Fruit fly (Drosophila melanogaster) whole organism, adult: ENCODE measurements around the gene CG32572.
A peak's percentile ranks its signal among the peaks of the same experiment; 100 is the strongest.

Experiments
- CG11617 ChIP-seq: fragments of 200-800 bp; sonication (Bioruptor generic); optimal IDR thresholded peaks from 2 replicates; lab custom pipeline; 2017; ENCODE audit warnings: mild to moderate bottlenecking, missing biosample characterization, missing genetic modification reagents, missing genetic modification characterization
- CG12768 ChIP-seq: fragments of 200-800 bp; sonication (Bioruptor generic); optimal IDR thresholded peaks from 2 replicates; lab custom pipeline; 2017; ENCODE audit warnings: missing biosample characterization, missing genetic modification characterization, mild to moderate bottlenecking, moderate library complexity, missing genetic modification reagents
- CG14711 ChIP-seq: fragments of 200-800 bp; sonication (Bioruptor generic); optimal IDR thresholded peaks from 2 replicates; lab custom pipeline; 2018; ENCODE audit warnings: missing biosample characterization, mild to moderate bottlenecking, missing genetic modification characterization, moderate library complexity
- CG1620 ChIP-seq: fragments of 200-800 bp; sonication (Bioruptor generic); optimal IDR thresholded peaks from 2 replicates; lab custom pipeline; 2016; ENCODE audit warnings: missing biosample characterization, missing genetic modification characterization
- CG33017 ChIP-seq: fragments of 200-800 bp; sonication (Bioruptor generic); optimal IDR thresholded peaks from 2 replicates; lab custom pipeline; 2018; ENCODE audit warnings: missing biosample characterization, mild to moderate bottlenecking, missing genetic modification characterization, moderate library complexity
- CG5204 ChIP-seq: fragments of 200-800 bp; sonication (Bioruptor generic); optimal IDR thresholded peaks from 2 replicates; lab custom pipeline; 2016; ENCODE audit warnings: missing biosample characterization, missing genetic modification characterization
- CG7045 ChIP-seq: fragments of 200-800 bp; sonication (Bioruptor generic); optimal IDR thresholded peaks from 2 replicates; lab custom pipeline; 2017; ENCODE audit warnings: missing biosample characterization, mild to moderate bottlenecking, missing genetic modification characterization
- CG7101 ChIP-seq: fragments of 200-800 bp; sonication (Bioruptor generic); optimal IDR thresholded peaks from 2 replicates; lab custom pipeline; 2018; ENCODE audit warnings: missing biosample characterization, mild to moderate bottlenecking, missing genetic modification characterization, moderate library complexity
- Clk ChIP-seq: fragments of 200-800 bp; sonication (Bioruptor generic); optimal IDR thresholded peaks from 2 replicates; lab custom pipeline; 2017; ENCODE audit warnings: missing biosample characterization, missing genetic modification characterization
- Crg-1 ChIP-seq: fragments of 200-800 bp; sonication (Bioruptor generic); optimal IDR thresholded peaks from 2 replicates; lab custom pipeline; 2016; ENCODE audit warnings: missing biosample characterization, missing genetic modification characterization
- Hr96 ChIP-seq: fragments of 200-800 bp; sonication (Bioruptor generic); optimal IDR thresholded peaks from 2 replicates; lab custom pipeline; 2016; ENCODE audit warnings: missing biosample characterization, missing genetic modification characterization
- Mnt ChIP-seq: fragments of 200-800 bp; sonication (Bioruptor generic); optimal IDR thresholded peaks from 2 replicates; lab custom pipeline; 2016; ENCODE audit warnings: missing biosample characterization, mild to moderate bottlenecking, missing genetic modification characterization
- bab1 ChIP-seq: fragments of 200-800 bp; sonication (Bioruptor generic); optimal IDR thresholded peaks from 3 replicates; lab custom pipeline; 2019; ENCODE audit warnings: missing biosample characterization, mild to moderate bottlenecking, missing genetic modification characterization, moderate library complexity
- cic ChIP-seq: fragments of 200-800 bp; sonication (Bioruptor generic); optimal IDR thresholded peaks from 2 replicates; lab custom pipeline; 2017; ENCODE audit warnings: missing biosample characterization, mild to moderate bottlenecking, missing genetic modification characterization, moderate library complexity
- cnc ChIP-seq, 2 experiments: fragments of >200 bp; optimal IDR thresholded peaks; 2 replicates each; lab custom pipeline; 2017
- kay ChIP-seq: fragments of 200-800 bp; sonication (Bioruptor generic); peaks from one replicate; lab custom pipeline; 2016; ENCODE audit warnings: missing biosample characterization, missing genetic modification characterization, borderline replicate concordance
- ovo ChIP-seq: fragments of 200-800 bp; sonication (Bioruptor generic); optimal IDR thresholded peaks from 2 replicates; lab custom pipeline; 2016; ENCODE audit warnings: missing biosample characterization, missing genetic modification characterization
- pad ChIP-seq: fragments of 200-800 bp; sonication (Bioruptor generic); optimal IDR thresholded peaks from 3 replicates; lab custom pipeline; 2017; ENCODE audit warnings: missing biosample characterization, missing genetic modification characterization, mild to moderate bottlenecking, moderate library complexity, missing genetic modification reagents
- tj ChIP-seq: fragments of 200-800 bp; sonication (Bioruptor generic); optimal IDR thresholded peaks from 3 replicates; lab custom pipeline; 2017; ENCODE audit warnings: missing biosample characterization, mild to moderate bottlenecking, missing genetic modification characterization, moderate library complexity
- toe ChIP-seq: fragments of 200-800 bp; sonication (Bioruptor generic); optimal IDR thresholded peaks from 2 replicates; lab custom pipeline; 2016; ENCODE audit warnings: missing biosample characterization, missing genetic modification characterization

CG32572 gene

DNA sequence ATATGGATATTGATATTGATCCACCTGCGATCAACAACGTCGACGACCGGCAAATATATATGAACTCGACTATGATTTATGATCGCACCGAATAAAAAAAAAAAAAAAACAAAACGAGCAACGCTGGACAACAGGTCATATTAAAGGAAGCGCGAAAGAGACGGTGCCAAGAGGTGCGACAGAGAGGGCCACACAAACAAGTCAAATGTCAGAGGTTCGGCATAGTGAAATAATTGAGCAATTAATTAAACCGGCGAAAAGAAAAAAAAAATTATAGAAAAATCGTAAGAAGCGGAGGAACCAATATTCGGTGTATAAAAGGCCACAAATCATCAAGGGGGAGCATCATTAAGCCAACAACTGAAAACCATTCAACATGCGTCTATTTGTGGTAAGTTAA, 21.6 kb downstream of the CG32572 start, which contains the start of gene Twdlalpha:
Gene Twdlalpha (plus strand): TSS at position 301 of the 400 bp plus-strand sequence.
- TF ChIP-seq Hr96 (GFP tag; lab: Kevin White, UChicago): no peak
- TF ChIP-seq bab1 (GFP tag; lab: Kevin White, UChicago): no peak
- TF ChIP-seq Crg-1: no peak
- TF ChIP-seq cic (GFP tag; lab: Kevin White, UChicago): no peak
- TF ChIP-seq tj (GFP tag; lab: Kevin White, UChicago): no peak
- TF ChIP-seq CG5204 (GFP tag; lab: Kevin White, UChicago): no peak
- TF ChIP-seq cnc (optimal IDR thresholded peaks at IDR 0.05; lab: Kevin White, UChicago): no peak
- no peak for TF ChIP-seq Clk (GFP tag; lab: Kevin White, UChicago)
- TF ChIP-seq kay: no peak
- TF ChIP-seq CG1620 (GFP tag; lab: Kevin White, UChicago): no peak
- no peak for TF ChIP-seq toe
- no peak for TF ChIP-seq ovo (GFP tag; lab: Kevin White, UChicago)
- TF ChIP-seq Mnt (GFP tag; lab: Kevin White, UChicago): no peak
- TF ChIP-seq CG7045 (GFP tag; lab: Kevin White, UChicago): no peak

dm6 chrX:16744345-16744744, 23.4 kb downstream of the CG32572 start:
- TF ChIP-seq cnc (optimal IDR thresholded peaks at IDR 0.05; lab: Kevin White, UChicago) (no peak), CG5204 (GFP tag; lab: Kevin White, UChicago) (no peak), toe (no peak), ovo (GFP tag; lab: Kevin White, UChicago) (no peak), CG7045 (GFP tag; lab: Kevin White, UChicago) (no peak), Hr96 (GFP tag; lab: Kevin White, UChicago) (no peak), CG14711 (tag; lab: Kevin White, UChicago) (no peak), CG7101 (tag; lab: Kevin White, UChicago) (no peak), kay (no peak), Clk (GFP tag; lab: Kevin White, UChicago) (no peak), Mnt (GFP tag; lab: Kevin White, UChicago) (no peak), cic (GFP tag; lab: Kevin White, UChicago) (no peak), Crg-1 (no peak), bab1 (GFP tag; lab: Kevin White, UChicago) (no peak)

dm6 chrX:16745942-16746341, 25.0 kb downstream of the CG32572 start:
- TF ChIP-seq ovo (GFP tag; lab: Kevin White, UChicago) (no peak), CG1620 (GFP tag; lab: Kevin White, UChicago) (no peak), Clk (GFP tag; lab: Kevin White, UChicago) (no peak), cic (GFP tag; lab: Kevin White, UChicago) (no peak), Crg-1 (no peak), tj (GFP tag; lab: Kevin White, UChicago) (no peak), Mnt (GFP tag; lab: Kevin White, UChicago) (no peak), Hr96 (GFP tag; lab: Kevin White, UChicago) (no peak), CG5204 (GFP tag; lab: Kevin White, UChicago) (no peak), CG33017 (tag; lab: Kevin White, UChicago) (no peak), CG14711 (tag; lab: Kevin White, UChicago) (no peak), cnc (optimal IDR thresholded peaks at IDR 0.05; lab: Kevin White, UChicago) (no peak), CG11617 (GFP tag; lab: Kevin White, UChicago) (no peak), CG7101 (tag; lab: Kevin White, UChicago) (no peak), kay (no peak), pad (no peak), CG7045 (GFP tag; lab: Kevin White, UChicago) (no peak), CG12768 (GFP tag; lab: Kevin White, UChicago) (no peak), toe (no peak)

DNA sequence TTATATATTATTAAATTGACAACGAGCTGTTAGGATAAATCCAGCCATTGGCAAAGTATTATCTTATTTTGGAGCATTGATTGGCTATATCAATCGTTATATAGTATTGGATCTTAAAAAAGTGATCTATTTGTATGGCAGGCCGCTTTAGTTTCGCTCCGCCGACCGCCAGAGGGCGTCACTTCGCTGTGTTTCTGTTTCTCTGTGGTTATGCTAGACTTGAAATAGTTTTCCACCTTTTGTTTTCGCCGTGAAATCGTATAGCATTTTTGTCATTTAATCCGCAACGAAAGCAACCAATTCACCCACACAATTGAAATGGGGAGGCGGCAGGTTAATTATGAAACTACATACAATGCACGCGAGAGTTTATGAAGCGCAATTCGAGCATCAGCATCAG, 25.8 kb downstream of the CG32572 start:
- TF ChIP-seq toe (no peak), bab1 (GFP tag; lab: Kevin White, UChicago) (peak; percentile 20), kay (peak; percentile 50)

DNA sequence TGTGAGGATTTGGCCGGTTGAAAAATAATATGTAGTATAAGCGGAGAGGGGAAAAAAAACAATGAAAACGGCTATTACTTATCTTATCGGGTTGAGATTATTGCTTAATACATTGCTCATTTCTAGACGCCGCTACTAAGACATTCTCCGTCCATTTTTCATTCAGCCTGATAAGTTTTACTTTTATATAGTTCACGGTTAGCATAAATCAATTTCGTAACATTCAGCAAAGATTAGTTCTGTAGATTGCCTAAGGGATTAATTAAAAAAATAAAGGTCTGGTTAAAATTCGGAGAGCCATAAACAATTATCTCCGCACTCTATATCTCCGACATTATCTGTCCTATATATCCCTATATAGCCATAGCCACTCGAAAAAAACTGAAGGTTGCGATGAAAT, 26.5 kb downstream of the CG32572 start:
- TF ChIP-seq CG11617 (GFP tag; lab: Kevin White, UChicago): no peak
- no peak for TF ChIP-seq CG5204 (GFP tag; lab: Kevin White, UChicago)
- no peak for TF ChIP-seq tj (GFP tag; lab: Kevin White, UChicago)
- no peak for TF ChIP-seq CG12768 (GFP tag; lab: Kevin White, UChicago)
- TF ChIP-seq Hr96 (GFP tag; lab: Kevin White, UChicago): no peak
- TF ChIP-seq cic (GFP tag; lab: Kevin White, UChicago): no peak
- TF ChIP-seq kay: no peak
- TF ChIP-seq cnc (optimal IDR thresholded peaks at IDR 0.05; lab: Kevin White, UChicago): no peak
- no peak for TF ChIP-seq Clk (GFP tag; lab: Kevin White, UChicago)
- no peak for TF ChIP-seq Crg-1
- TF ChIP-seq CG14711 (tag; lab: Kevin White, UChicago): no peak
- TF ChIP-seq toe: no peak
- TF ChIP-seq ovo (GFP tag; lab: Kevin White, UChicago): no peak
- TF ChIP-seq CG33017 (tag; lab: Kevin White, UChicago): no peak

dm6 chrX:16749324-16749723, 28.3 kb downstream of the CG32572 start:
- TF ChIP-seq cic (GFP tag; lab: Kevin White, UChicago) (peak; percentile 28), Hr96 (GFP tag; lab: Kevin White, UChicago) (no peak), CG7045 (GFP tag; lab: Kevin White, UChicago) (no peak), CG7101 (tag; lab: Kevin White, UChicago) (peak; percentile 20), Crg-1 (no peak), CG12768 (GFP tag; lab: Kevin White, UChicago) (no peak), CG1620 (GFP tag; lab: Kevin White, UChicago) (no peak), ovo (GFP tag; lab: Kevin White, UChicago) (no peak), CG14711 (tag; lab: Kevin White, UChicago) (no peak), CG5204 (GFP tag; lab: Kevin White, UChicago) (no peak), cnc (optimal IDR thresholded peaks at IDR 0.05; lab: Kevin White, UChicago) (no peak), Clk (GFP tag; lab: Kevin White, UChicago) (no peak), CG33017 (tag; lab: Kevin White, UChicago) (no peak), Mnt (GFP tag; lab: Kevin White, UChicago) (peak; percentile 5), tj (GFP tag; lab: Kevin White, UChicago) (peak; percentile 38), pad (no peak), CG11617 (GFP tag; lab: Kevin White, UChicago) (no peak), kay (no peak), toe (no peak), bab1 (GFP tag; lab: Kevin White, UChicago) (no peak)
